Fruit fly (Drosophila melanogaster) S2 (cell line): ENCODE results near the gene eIF2Bepsilon.

Source experiments
- CG8478 ChIP-seq: fragments of >200 bp; optimal IDR thresholded peaks from 2 replicates; lab custom pipeline; 2018
- CTCF ChIP-seq, 2 experiments: fragments of >200 bp; optimal IDR thresholded peaks; 2 replicates each; lab custom pipeline; 2018

DNA sequence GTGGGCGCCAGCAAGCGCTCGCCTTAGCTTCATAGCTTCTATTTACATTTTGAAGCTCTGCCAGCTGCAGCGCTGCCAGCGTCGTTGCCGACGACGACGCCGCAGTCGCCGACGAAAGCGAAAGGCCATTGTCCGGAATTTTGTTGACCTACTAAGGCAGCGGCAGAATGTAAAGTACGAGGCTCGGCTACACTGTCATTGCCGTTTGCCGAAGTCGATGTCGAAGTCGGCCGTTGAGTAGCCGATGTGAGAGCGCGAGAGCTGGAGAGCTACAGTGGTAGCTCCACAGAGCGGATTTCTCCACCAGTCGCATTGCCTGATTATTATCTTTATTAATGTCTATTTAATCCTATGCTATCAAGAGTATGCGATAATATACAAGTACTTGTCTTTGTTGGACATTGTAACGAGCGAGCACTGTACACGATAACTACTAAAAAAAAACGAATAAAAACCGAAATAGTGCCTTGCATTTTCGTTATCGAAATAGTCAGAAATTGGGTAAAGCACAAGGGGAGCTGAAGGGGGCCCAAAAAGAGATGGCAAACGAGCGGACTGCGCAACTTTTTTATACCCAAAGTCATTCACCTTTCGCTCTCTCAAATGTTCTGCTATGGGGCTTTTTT is 41.0 kb upstream of the eIF2Bepsilon start:
- TF ChIP-seq CG8478 (lab: Kevin White, UChicago) (no peak), CTCF (optimal IDR thresholded peaks at IDR 0.05; lab: Kevin White, UChicago) (no peak)
